Worm (Caenorhabditis elegans) whole organism, L4/young adult: ENCODE data around the gene ipla-2.

Source experiments
- W03F9.2 ChIP-seq: fragments of 150-350 bp; optimal IDR thresholded peaks from 2 replicates; lab custom pipeline; 2014; ENCODE audit warnings: missing biosample characterization, missing genetic modification characterization
- dao-5 ChIP-seq: sonication (generic microtip); optimal IDR thresholded peaks from 2 replicates; lab custom pipeline; 2016; ENCODE audit warnings: missing genotype, missing genetic modification characterization, moderate library complexity, missing compliant biosample characterization

DNA sequence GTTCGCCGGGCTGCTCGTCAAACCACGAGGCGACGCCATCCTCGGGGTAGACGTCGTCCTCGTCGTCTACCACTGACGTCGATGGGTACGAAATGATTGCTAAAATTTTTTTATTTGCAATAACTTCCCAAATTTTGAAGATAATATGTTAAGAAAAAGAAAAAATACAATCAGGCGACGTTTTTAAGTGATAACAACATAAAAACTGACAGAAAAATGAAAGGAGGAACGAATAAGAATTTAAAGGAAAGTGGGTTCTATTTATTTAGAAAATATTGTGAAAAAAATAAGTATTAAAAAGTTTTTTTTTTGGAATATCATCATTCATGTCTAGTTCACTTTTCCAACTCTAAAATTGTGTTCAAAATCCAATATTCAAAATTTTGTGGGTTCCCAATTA is 15.7 kb downstream of the ipla-2 start, which contains the start of gene dpy-22:
- no peak for TF ChIP-seq W03F9.2 (tag; lab: Kevin White, UChicago)
- no peak for TF ChIP-seq dao-5 (tag; lab: Kevin White, UChicago)
